Worm (Caenorhabditis elegans) whole organism, young adult: ENCODE data around the gene rpn-6.1.
A peak's percentile ranks its signal among the peaks of the same experiment; 100 is the strongest.

Source experiments
- B0019.2 ChIP-seq: fragments of 200-800 bp; sonication (Bioruptor generic); conservative IDR thresholded peaks from 2 replicates; pipeline ENCODE4 v1.3.6; 2022; ENCODE audit warnings: missing genetic modification reagents, missing genetic modification characterization, missing compliant biosample characterization
- B0035.1 ChIP-seq: sonication (generic microtip); optimal IDR thresholded peaks from 2 replicates; lab custom pipeline; 2016; ENCODE audit warnings: missing genetic modification characterization, mild to moderate bottlenecking, missing compliant biosample characterization, missing genotype, missing genetic modification reagents
- B0261.1 ChIP-seq: sonication (generic microtip); optimal IDR thresholded peaks from 2 replicates; lab custom pipeline; 2016; ENCODE audit warnings: mild to moderate bottlenecking, missing genetic modification characterization, moderate library complexity, missing compliant biosample characterization
- B0336.3 ChIP-seq: fragments of 200-800 bp; sonication (Bioruptor generic); IDR thresholded peaks from 2 replicates; pipeline ENCODE4 v1.3.6; 2022; ENCODE audit warnings: missing genetic modification characterization, missing compliant biosample characterization
- D2030.7 ChIP-seq: fragments of 200-800 bp; sonication (Bioruptor generic); IDR thresholded peaks from 2 replicates; pipeline ENCODE4 v1.3.6; 2022; ENCODE audit warnings: missing genetic modification reagents, missing genetic modification characterization, missing compliant biosample characterization
- F10E7.11 ChIP-seq: sonication (generic microtip); optimal IDR thresholded peaks from 2 replicates; lab custom pipeline; 2017; ENCODE audit warnings: mild to moderate bottlenecking, missing genetic modification characterization, moderate library complexity, missing compliant biosample characterization
- F23B12.7 ChIP-seq: sonication (generic microtip); optimal IDR thresholded peaks from 2 replicates; lab custom pipeline; 2017; ENCODE audit warnings: missing genetic modification characterization, mild to moderate bottlenecking, missing compliant biosample characterization, antibody characterized with exemption, moderate library complexity; ENCODE audit not compliant: insufficient read depth
- F37B4.10 ChIP-seq: fragments of 200-800 bp; sonication (Bioruptor generic); IDR thresholded peaks from 2 replicates; pipeline ENCODE4 v1.3.6; 2022; ENCODE audit warnings: missing genetic modification characterization, missing compliant biosample characterization
- F49E8.2 ChIP-seq: sonication (generic microtip); optimal IDR thresholded peaks from 3 replicates; lab custom pipeline; 2017; ENCODE audit warnings: missing genetic modification characterization, mild to moderate bottlenecking, missing compliant biosample characterization, antibody characterized with exemption, moderate library complexity; ENCODE audit not compliant: insufficient read depth
- F57C9.4 ChIP-seq: sonication (generic microtip); optimal IDR thresholded peaks from 2 replicates; lab custom pipeline; 2017; ENCODE audit warnings: mild to moderate bottlenecking, missing genetic modification characterization, missing compliant biosample characterization
- K11D2.4 ChIP-seq: fragments of 200-800 bp; sonication (Bioruptor generic); IDR thresholded peaks from 2 replicates; pipeline ENCODE4 v1.3.6; 2022; ENCODE audit warnings: missing genetic modification reagents, missing genetic modification characterization, missing compliant biosample characterization
- K12H6.12 ChIP-seq: fragments of 200-800 bp; sonication (Bioruptor generic); optimal IDR thresholded peaks from 2 replicates; lab custom pipeline; 2018; ENCODE audit warnings: mild to moderate bottlenecking, missing genetic modification characterization, missing compliant biosample characterization
- T26A5.8 ChIP-seq: sonication (generic microtip); optimal IDR thresholded peaks from 2 replicates; lab custom pipeline; 2016; ENCODE audit warnings: missing genetic modification characterization, missing compliant biosample characterization
- Y79H2A.3 ChIP-seq: fragments of 200-800 bp; sonication (Bioruptor generic); conservative IDR thresholded peaks from 2 replicates; pipeline ENCODE4 v1.3.6; 2022; ENCODE audit warnings: missing genetic modification reagents, missing genetic modification characterization, missing compliant biosample characterization
- Y95B8A.8 ChIP-seq: fragments of 200-800 bp; sonication (Bioruptor generic); IDR thresholded peaks from 2 replicates; pipeline ENCODE4 v1.3.6; 2022; ENCODE audit warnings: missing genetic modification reagents, missing genetic modification characterization, missing compliant biosample characterization
- ZK185.1 ChIP-seq: sonication (generic microtip); optimal IDR thresholded peaks from 2 replicates; lab custom pipeline; 2016; ENCODE audit warnings: mild to moderate bottlenecking, missing genetic modification characterization, missing compliant biosample characterization; ENCODE audit not compliant: poor library complexity, severe bottlenecking
- akir-1 ChIP-seq: fragments of 200-800 bp; sonication (Bioruptor generic); optimal IDR thresholded peaks from 2 replicates; lab custom pipeline; 2018; ENCODE audit warnings: mild to moderate bottlenecking, missing genetic modification characterization, moderate library complexity, missing compliant biosample characterization
- aptf-2 ChIP-seq: fragments of 200-800 bp; sonication (Bioruptor generic); conservative IDR thresholded peaks from 2 replicates; pipeline ENCODE4 v1.3.6; 2022; ENCODE audit warnings: missing genetic modification reagents, missing genetic modification characterization, missing compliant biosample characterization
- aptf-3 ChIP-seq: fragments of 200-800 bp; sonication (Bioruptor generic); IDR thresholded peaks from 2 replicates; pipeline ENCODE4 v1.3.6; 2022; ENCODE audit warnings: missing genetic modification characterization, missing compliant biosample characterization
- atf-7 ChIP-seq: sonication (generic microtip); optimal IDR thresholded peaks from 2 replicates; lab custom pipeline; 2017; ENCODE audit warnings: mild to moderate bottlenecking, missing genetic modification characterization, missing compliant biosample characterization
- attf-5 ChIP-seq: fragments of 200-800 bp; sonication (Bioruptor generic); optimal IDR thresholded peaks from 2 replicates; lab custom pipeline; 2018; ENCODE audit warnings: mild to moderate bottlenecking, missing genetic modification characterization, missing compliant biosample characterization
- attf-6 ChIP-seq: fragments of 200-800 bp; sonication (Bioruptor generic); IDR thresholded peaks from 2 replicates; pipeline ENCODE4 v1.3.6; 2022; ENCODE audit warnings: missing genetic modification reagents, missing genetic modification characterization, missing compliant biosample characterization
- cebp-1 ChIP-seq, 2 experiments: fragments of 200-800 bp in 1 of 2; sonication (Bioruptor generic) in 1 of 2; sonication (generic microtip) in 1 of 2; IDR thresholded peaks in 1 of 2; optimal IDR thresholded peaks in 1 of 2; 2 replicates each; pipeline versions ENCODE4 v1.3.6 to Lab custom; 2017 to 2022; ENCODE audit warnings: missing compliant biosample characterization in 2 of 2, missing genetic modification characterization in 2 of 2, mild to moderate bottlenecking in 1 of 2, missing genetic modification reagents in 1 of 2, moderate library complexity in 1 of 2
- dpl-1 ChIP-seq: fragments of 150-350 bp; optimal IDR thresholded peaks from 2 replicates; lab custom pipeline; 2014; ENCODE audit warnings: missing biosample characterization, missing genetic modification reagents, missing genetic modification characterization
- egl-18 ChIP-seq: fragments of 200-800 bp; sonication (Bioruptor generic); IDR thresholded peaks from 2 replicates; pipeline ENCODE4 v1.3.6; 2022; ENCODE audit warnings: missing genetic modification reagents, missing genetic modification characterization, missing compliant biosample characterization
- egl-44 ChIP-seq: fragments of 200-800 bp; sonication (Bioruptor generic); IDR thresholded peaks from 2 replicates; pipeline ENCODE4 v1.3.6; 2022; ENCODE audit warnings: missing genetic modification reagents, missing genetic modification characterization, missing compliant biosample characterization
- egrh-3 ChIP-seq: fragments of 200-800 bp; sonication (Bioruptor generic); IDR thresholded peaks from 2 replicates; pipeline ENCODE4 v1.3.6; 2022; ENCODE audit warnings: missing genetic modification reagents, missing genetic modification characterization, missing compliant biosample characterization
- ekl-4 ChIP-seq: fragments of 200-800 bp; sonication (Bioruptor generic); IDR thresholded peaks from 2 replicates; pipeline ENCODE4 v1.3.6; 2022; ENCODE audit warnings: missing genetic modification reagents, missing genetic modification characterization, missing compliant biosample characterization
- ets-4 ChIP-seq: fragments of 200-800 bp; sonication (Bioruptor generic); optimal IDR thresholded peaks from 2 replicates; lab custom pipeline; 2018; ENCODE audit warnings: mild to moderate bottlenecking, missing genetic modification characterization, missing compliant biosample characterization
- fkh-3 ChIP-seq: sonication (generic microtip); optimal IDR thresholded peaks from 2 replicates; lab custom pipeline; 2016; ENCODE audit warnings: mild to moderate bottlenecking, missing genetic modification characterization, missing compliant biosample characterization
- him-1 ChIP-seq: sonication (generic microtip); optimal IDR thresholded peaks from 2 replicates; lab custom pipeline; 2016; ENCODE audit warnings: missing genotype, missing genetic modification reagents, missing genetic modification characterization, missing compliant biosample characterization
- hsf-1 ChIP-seq: fragments of 200-800 bp; sonication (Bioruptor generic); IDR thresholded peaks from 2 replicates; pipeline ENCODE4 v1.3.6; 2022; ENCODE audit warnings: missing genetic modification reagents, missing genetic modification characterization, missing compliant biosample characterization
- let-526 ChIP-seq: fragments of 200-800 bp; sonication (Bioruptor generic); IDR thresholded peaks from 2 replicates; pipeline ENCODE4 v1.3.6; 2022; ENCODE audit warnings: missing genetic modification reagents, missing genetic modification characterization, missing compliant biosample characterization
- let-607 ChIP-seq, 2 experiments: fragments of 200-800 bp in 1 of 2; sonication (Bioruptor generic) in 1 of 2; sonication (generic microtip) in 1 of 2; optimal IDR thresholded peaks; 2 replicates each; lab custom pipeline; 2016 to 2018; ENCODE audit warnings: mild to moderate bottlenecking in 2 of 2, missing compliant biosample characterization in 2 of 2, missing genetic modification characterization in 2 of 2, moderate library complexity in 2 of 2, missing genotype in 1 of 2
- lin-35 ChIP-seq, 3 experiments: fragments of 150-350 bp in 2 of 3; sonication (generic microtip) in 1 of 3; optimal IDR thresholded peaks; 2 replicates each; lab custom pipeline; 2014 to 2018; ENCODE audit warnings: missing biosample characterization in 3 of 3, missing genetic modification characterization in 3 of 3, missing genetic modification reagents in 3 of 3
- lin-54 ChIP-seq: fragments of 200-800 bp; sonication (Bioruptor generic); optimal IDR thresholded peaks from 2 replicates; lab custom pipeline; 2018; ENCODE audit warnings: mild to moderate bottlenecking, missing genetic modification characterization, missing compliant biosample characterization
- lir-1 ChIP-seq: fragments of 200-800 bp; sonication (Bioruptor generic); conservative IDR thresholded peaks from 2 replicates; pipeline ENCODE4 v1.3.6; 2022; ENCODE audit warnings: missing genetic modification reagents, missing genetic modification characterization, missing compliant biosample characterization
- madf-3 ChIP-seq: fragments of 200-800 bp; sonication (Bioruptor generic); IDR thresholded peaks from 2 replicates; pipeline ENCODE4 v1.3.6; 2022; ENCODE audit warnings: missing genetic modification reagents, missing genetic modification characterization, missing compliant biosample characterization
- mel-28 ChIP-seq: sonication (generic microtip); optimal IDR thresholded peaks from 2 replicates; lab custom pipeline; 2016; ENCODE audit warnings: borderline replicate concordance, mild to moderate bottlenecking, missing genetic modification characterization, missing compliant biosample characterization
- nfya-2 ChIP-seq: fragments of 200-800 bp; sonication (Bioruptor generic); IDR thresholded peaks from 2 replicates; pipeline ENCODE4 v1.3.6; 2022; ENCODE audit warnings: missing genetic modification reagents, missing genetic modification characterization, missing compliant biosample characterization
- nhr-80 ChIP-seq: sonication (generic microtip); optimal IDR thresholded peaks from 2 replicates; lab custom pipeline; 2016; ENCODE audit warnings: missing genetic modification characterization, missing compliant biosample characterization
- pha-4 ChIP-seq: fragments of 150-350 bp; sonication (generic microtip); optimal IDR thresholded peaks from 2 replicates; lab custom pipeline; 2014; ENCODE audit warnings: missing biosample characterization, missing genetic modification reagents, missing genetic modification characterization
- rcor-1 ChIP-seq: fragments of 200-800 bp; sonication (Bioruptor generic); IDR thresholded peaks from 2 replicates; pipeline ENCODE4 v1.3.6; 2022; ENCODE audit warnings: missing genetic modification reagents, missing genetic modification characterization, missing compliant biosample characterization
- sdz-38 ChIP-seq: sonication (generic microtip); optimal IDR thresholded peaks from 2 replicates; lab custom pipeline; 2016; ENCODE audit warnings: missing genotype, missing genetic modification characterization, missing compliant biosample characterization
- zim-3 ChIP-seq: sonication (generic microtip); optimal IDR thresholded peaks from 2 replicates; lab custom pipeline; 2017; ENCODE audit warnings: mild to moderate bottlenecking, missing genetic modification characterization, moderate library complexity, missing compliant biosample characterization
- ztf-22 ChIP-seq: fragments of 200-800 bp; sonication (Bioruptor generic); optimal IDR thresholded peaks from 2 replicates; lab custom pipeline; 2018; ENCODE audit warnings: mild to moderate bottlenecking, missing genetic modification characterization, moderate library complexity, missing compliant biosample characterization
- ztf-26 ChIP-seq: sonication (generic microtip); optimal IDR thresholded peaks from 2 replicates; lab custom pipeline; 2017; ENCODE audit warnings: missing genetic modification characterization, missing compliant biosample characterization

rpn-6.1 gene

DNA sequence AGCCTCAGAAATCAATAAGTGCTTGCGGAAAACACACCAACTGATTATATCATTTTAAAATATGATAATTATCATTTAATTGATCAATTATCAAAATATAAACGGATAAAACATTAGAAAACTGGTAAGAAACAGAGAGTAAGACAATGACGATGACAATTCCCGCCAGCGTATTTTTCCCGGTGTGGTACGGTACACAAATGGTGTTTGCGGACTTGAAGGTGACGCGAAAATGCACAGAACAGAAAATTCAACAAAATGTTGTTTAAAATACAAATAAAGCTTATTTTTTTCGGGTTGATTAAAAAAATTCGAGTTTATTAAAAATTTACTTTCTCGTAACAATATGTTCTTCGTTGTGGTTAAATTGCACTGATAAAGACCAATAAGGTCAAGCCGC lies 634 bp downstream of the rpn-6.1 start (continued):
- TF ChIP-seq F49E8.2 (tag; lab: Kevin White, UChicago) (peak; percentile 13), F23B12.7 (tag; lab: Kevin White, UChicago) (peak; percentile 63), F57C9.4 (tag; lab: Kevin White, UChicago) (no peak), fkh-3 (tag; lab: Kevin White, UChicago) (no peak), egrh-3 (GFP tag; lab: Robert Waterston, UW) (no peak), egl-18 (no peak), K11D2.4 (GFP tag; lab: Robert Waterston, UW) (no peak), let-607 (tag; optimal IDR thresholded peaks at IDR 0.05; lab: Kevin White, UChicago) (no peak), hsf-1 (GFP tag; lab: Robert Waterston, UW) (no peak), Y95B8A.8 (GFP tag; lab: Robert Waterston, UW) (0 out of 2 replicates have a peak, but pooled peaks have one; percentile 7), ekl-4 (GFP tag; lab: Robert Waterston, UW) (peak; percentile 33; the same call in 1 of the 2 replicates), attf-6 (GFP tag; lab: Robert Waterston, UW) (no peak), ztf-26 (no peak), him-1 (tag; lab: Kevin White, UChicago) (peak; percentile 86), akir-1 (GFP tag; lab: Kevin White, UChicago) (no peak), sdz-38 (no peak), B0261.1 (tag; lab: Kevin White, UChicago) (no peak), cebp-1 (GFP tag; IDR thresholded peaks at IDR 0.05; lab: Robert Waterston, UW) (no peak), cebp-1 (tag; optimal IDR thresholded peaks at IDR 0.05; lab: Kevin White, UChicago) (peak; percentile 17), pha-4 (no peak), lin-54 (GFP tag; lab: Kevin White, UChicago) (peak; percentile 64), B0035.1 (tag; lab: Kevin White, UChicago) (no peak), madf-3 (peak; percentile 77), D2030.7 (peak; percentile 69), aptf-3 (GFP tag; lab: Robert Waterston, UW) (no peak), mel-28 (tag; lab: Kevin White, UChicago) (no peak), zim-3 (tag; lab: Kevin White, UChicago) (no peak), lir-1 (GFP tag; lab: Robert Waterston, UW) (peak; percentile 36; the same call in 1 of the 2 replicates), ZK185.1 (tag; lab: Kevin White, UChicago) (no peak), lin-35 (GFP tag; optimal IDR thresholded peaks at IDR 0.05; lab: Kevin White, UChicago) (peak in 1 of 3 experiments; percentile 51), T26A5.8 (tag; lab: Kevin White, UChicago) (no peak), attf-5 (GFP tag; lab: Kevin White, UChicago) (no peak), egl-44 (no peak), ets-4 (GFP tag; lab: Kevin White, UChicago) (no peak), F37B4.10 (no peak), B0019.2 (GFP tag; lab: Robert Waterston, UW) (0 out of 2 replicates have a peak, but pooled peaks have one; percentile 5)

DNA sequence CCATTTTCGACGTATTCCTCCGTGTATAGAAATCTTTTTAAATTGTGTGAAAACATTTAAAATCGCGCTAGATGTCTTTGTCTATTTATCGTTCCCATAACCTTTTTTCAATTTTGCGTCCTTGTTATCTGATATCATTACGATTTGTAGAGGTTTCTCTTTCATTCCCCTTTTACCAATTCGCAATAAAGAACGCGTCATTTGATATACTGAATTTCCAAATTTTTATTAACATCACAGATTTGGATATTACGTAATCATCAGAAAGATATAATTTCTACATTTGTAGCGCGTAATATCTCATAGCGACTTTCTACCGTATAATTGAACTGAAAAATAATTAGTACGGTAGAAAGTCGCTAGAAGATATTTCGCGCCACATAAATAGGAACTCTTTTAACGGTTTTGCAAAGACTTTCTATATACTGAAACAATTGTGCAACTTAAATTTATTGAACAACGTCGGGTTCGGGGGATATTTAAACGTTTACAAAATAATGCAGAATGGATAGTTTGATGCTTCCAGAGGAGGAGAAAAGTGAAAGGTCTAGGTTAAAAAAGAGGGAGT lies 3.0 kb downstream of the rpn-6.1 start:
- TF ChIP-seq ets-4 (GFP tag; lab: Kevin White, UChicago) (no peak), hsf-1 (GFP tag; lab: Robert Waterston, UW) (peak; percentile 28; the same call in 1 of the 2 replicates), rcor-1 (GFP tag; lab: Robert Waterston, UW) (no peak), F10E7.11 (tag; lab: Kevin White, UChicago) (no peak), F37B4.10 (no peak), nfya-2 (GFP tag; lab: Robert Waterston, UW) (no peak), ztf-26 (no peak), nhr-80 (tag; lab: Kevin White, UChicago) (no peak), atf-7 (tag; lab: Kevin White, UChicago) (no peak), aptf-2 (GFP tag; lab: Robert Waterston, UW) (no peak), let-526 (GFP tag; lab: Robert Waterston, UW) (no peak), K12H6.12 (tag; lab: Kevin White, UChicago) (no peak), attf-6 (GFP tag; lab: Robert Waterston, UW) (no peak), Y79H2A.3 (GFP tag; lab: Robert Waterston, UW) (peak; percentile 62; the same call in 1 of the 2 replicates), ztf-22 (GFP tag; lab: Kevin White, UChicago) (no peak), B0336.3 (peak; percentile 82), dpl-1 (GFP tag; lab: Kevin White, UChicago) (peak; percentile 18)
